Worm (Caenorhabditis elegans) whole organism, L4 larva: ENCODE data around the gene F40A3.7.

Source experiments
- D1046.2 ChIP-seq: fragments of 200-800 bp; sonication (Bioruptor generic); IDR thresholded peaks from 2 replicates; pipeline ENCODE4 v1.3.6; 2022; ENCODE audit warnings: missing genetic modification characterization, missing compliant biosample characterization
- F10B5.3 ChIP-seq: sonication (generic microtip); optimal IDR thresholded peaks from 2 replicates; lab custom pipeline; 2016; ENCODE audit warnings: mild to moderate bottlenecking, missing genetic modification characterization, missing compliant biosample characterization
- F26F4.8 ChIP-seq: fragments of 200-800 bp; sonication (Bioruptor generic); conservative IDR thresholded peaks from 2 replicates; pipeline ENCODE4 v1.3.6; 2022; ENCODE audit warnings: missing genetic modification characterization, missing compliant biosample characterization
- F49E8.2 ChIP-seq: sonication (generic microtip); optimal IDR thresholded peaks from 2 replicates; lab custom pipeline; 2016; ENCODE audit warnings: missing compliant biosample characterization, mild to moderate bottlenecking, missing genetic modification characterization, borderline replicate concordance
- R02D3.7 ChIP-seq: fragments of 150-350 bp; sonication (generic microtip); optimal IDR thresholded peaks from 3 replicates; lab custom pipeline; 2014; ENCODE audit warnings: missing biosample characterization, missing genetic modification characterization
- T20F7.1 ChIP-seq: fragments of 200-800 bp; sonication (Bioruptor generic); optimal IDR thresholded peaks from 2 replicates; lab custom pipeline; 2018; ENCODE audit warnings: mild to moderate bottlenecking, missing genetic modification characterization, missing compliant biosample characterization
- T26A8.4 ChIP-seq: fragments of 200-800 bp; sonication (Bioruptor generic); IDR thresholded peaks from 2 replicates; pipeline ENCODE4 v1.3.6; 2022; ENCODE audit warnings: missing genetic modification characterization, missing compliant biosample characterization
- Y105C5A.15 ChIP-seq: fragments of 200-800 bp; sonication (Bioruptor generic); IDR thresholded peaks from 2 replicates; pipeline ENCODE4 v1.3.6; 2022; ENCODE audit warnings: missing genetic modification characterization, missing compliant biosample characterization
- Y48G9A.11 ChIP-seq: fragments of 200-800 bp; sonication (Bioruptor generic); IDR thresholded peaks from 2 replicates; pipeline ENCODE4 v1.3.6; 2022; ENCODE audit warnings: missing genetic modification reagents, missing genetic modification characterization, missing compliant biosample characterization
- Y5F2A.4 ChIP-seq: fragments of 200-800 bp; sonication (Bioruptor generic); optimal IDR thresholded peaks from 2 replicates; lab custom pipeline; 2018; ENCODE audit warnings: mild to moderate bottlenecking, missing genetic modification characterization, missing compliant biosample characterization
- Y75B8A.6 ChIP-seq: fragments of 200-800 bp; sonication (Bioruptor generic); IDR thresholded peaks from 2 replicates; pipeline ENCODE4 v1.3.6; 2022; ENCODE audit warnings: missing genetic modification reagents, missing genetic modification characterization, missing compliant biosample characterization
- ZK337.2 ChIP-seq: fragments of 200-800 bp; sonication (Bioruptor generic); IDR thresholded peaks from 2 replicates; pipeline ENCODE4 v1.3.6; 2022; ENCODE audit warnings: missing genetic modification reagents, missing genetic modification characterization, missing compliant biosample characterization
- ZK546.5 ChIP-seq, 2 experiments: sonication (generic microtip); optimal IDR thresholded peaks; 2 replicates each; lab custom pipeline; 2017; ENCODE audit warnings: missing biosample characterization in 2 of 2, missing genetic modification characterization in 2 of 2
- aha-1 ChIP-seq: fragments of 150-350 bp; peaks from one replicate; lab custom pipeline; 2014; ENCODE audit warnings: missing biosample characterization, missing genetic modification characterization
- arid-1 ChIP-seq: fragments of 200-800 bp; sonication (Bioruptor generic); conservative IDR thresholded peaks from 2 replicates; pipeline ENCODE4 v1.3.6; 2022; ENCODE audit warnings: missing genetic modification reagents, missing genetic modification characterization, missing compliant biosample characterization
- ces-1 ChIP-seq: fragments of 150-350 bp; sonication (generic microtip); optimal IDR thresholded peaks from 4 replicates; lab custom pipeline; 2014; ENCODE audit warnings: missing biosample characterization, missing genetic modification reagents, missing genetic modification characterization
- ctbp-1 ChIP-seq: fragments of 200-800 bp; sonication (Bioruptor generic); IDR thresholded peaks from 2 replicates; pipeline ENCODE4 v1.3.6; 2022; ENCODE audit warnings: missing genetic modification reagents, missing genetic modification characterization, missing compliant biosample characterization
- dmd-8 ChIP-seq: fragments of 200-800 bp; sonication (Bioruptor generic); IDR thresholded peaks from 2 replicates; pipeline ENCODE4 v1.3.6; 2022; ENCODE audit warnings: missing genetic modification characterization, missing compliant biosample characterization
- dmd-9 ChIP-seq: fragments of 200-800 bp; sonication (Bioruptor generic); IDR thresholded peaks from 2 replicates; pipeline ENCODE4 v1.3.6; 2022; ENCODE audit warnings: missing genetic modification reagents, missing genetic modification characterization, missing compliant biosample characterization
- dpl-1 ChIP-seq: fragments of 150-350 bp; optimal IDR thresholded peaks from 2 replicates; lab custom pipeline; 2014; ENCODE audit warnings: missing biosample characterization, missing genetic modification reagents, missing genetic modification characterization
- duxl-1 ChIP-seq: sonication (generic microtip); optimal IDR thresholded peaks from 2 replicates; lab custom pipeline; 2016; ENCODE audit warnings: mild to moderate bottlenecking, missing genetic modification characterization, moderate library complexity, missing compliant biosample characterization; ENCODE audit not compliant: poor library complexity
- dve-1 ChIP-seq: sonication (generic microtip); optimal IDR thresholded peaks from 2 replicates; lab custom pipeline; 2017; ENCODE audit warnings: antibody characterized with exemption, mild to moderate bottlenecking, missing genetic modification characterization, missing compliant biosample characterization; ENCODE audit not compliant: insufficient read depth
- fkh-10 ChIP-seq: fragments of 150-350 bp; optimal IDR thresholded peaks from 2 replicates; lab custom pipeline; 2014; ENCODE audit warnings: missing biosample characterization, missing genetic modification reagents, missing genetic modification characterization
- fos-1 ChIP-seq: fragments of 150-350 bp; optimal IDR thresholded peaks from 2 replicates; lab custom pipeline; 2014; ENCODE audit warnings: missing biosample characterization, missing genetic modification characterization
- hif-1 ChIP-seq, 2 experiments: sonication (generic microtip); optimal IDR thresholded peaks; 2 replicates each; lab custom pipeline; 2016 to 2017; ENCODE audit warnings: missing compliant biosample characterization in 2 of 2, missing genetic modification characterization in 2 of 2, missing genetic modification reagents in 2 of 2, missing genotype in 2 of 2, mild to moderate bottlenecking in 1 of 2
- hlh-11 ChIP-seq: fragments of 200-800 bp; sonication (Bioruptor generic); optimal IDR thresholded peaks from 2 replicates; lab custom pipeline; 2018; ENCODE audit warnings: mild to moderate bottlenecking, missing genetic modification characterization, missing compliant biosample characterization
- hlh-30 ChIP-seq: sonication (generic microtip); optimal IDR thresholded peaks from 2 replicates; lab custom pipeline; 2017; ENCODE audit warnings: antibody characterized with exemption, mild to moderate bottlenecking, missing genetic modification characterization, missing compliant biosample characterization; ENCODE audit not compliant: insufficient read depth
- hmg-1.1 ChIP-seq: fragments of 200-800 bp; sonication (Bioruptor generic); IDR thresholded peaks from 2 replicates; pipeline ENCODE4 v1.3.6; 2022; ENCODE audit warnings: missing genetic modification reagents, missing genetic modification characterization, missing compliant biosample characterization
- lim-7 ChIP-seq: fragments of 200-800 bp; sonication (Bioruptor generic); IDR thresholded peaks from 2 replicates; pipeline ENCODE4 v1.3.6; 2022; ENCODE audit warnings: missing genetic modification characterization, missing compliant biosample characterization
- lin-1 ChIP-seq: fragments of 200-800 bp; sonication (Bioruptor generic); IDR thresholded peaks from 2 replicates; pipeline ENCODE4 v1.3.6; 2022; ENCODE audit warnings: missing genetic modification reagents, missing genetic modification characterization, missing compliant biosample characterization
- lin-13 ChIP-seq: fragments of 150-350 bp; optimal IDR thresholded peaks from 2 replicates; lab custom pipeline; 2014; ENCODE audit warnings: missing biosample characterization, missing genetic modification reagents, missing genetic modification characterization
- lin-38 ChIP-seq: fragments of 200-800 bp; sonication (Bioruptor generic); IDR thresholded peaks from 2 replicates; pipeline ENCODE4 v1.3.6; 2022; ENCODE audit warnings: missing genetic modification reagents, missing genetic modification characterization, missing compliant biosample characterization
- lsy-2 ChIP-seq, 2 experiments: fragments of 150-350 bp in 1 of 2; sonication (generic microtip) in 1 of 2; optimal IDR thresholded peaks; 2 replicates each; lab custom pipeline; 2014 to 2017; ENCODE audit warnings: missing biosample characterization in 2 of 2, missing genetic modification characterization in 2 of 2
- mep-1 ChIP-seq: fragments of 150-350 bp; sonication (generic microtip); optimal IDR thresholded peaks from 3 replicates; lab custom pipeline; 2014; ENCODE audit warnings: missing biosample characterization, missing genetic modification characterization
- mxl-3 ChIP-seq: fragments of 200-800 bp; sonication (Bioruptor generic); optimal IDR thresholded peaks from 2 replicates; lab custom pipeline; 2018; ENCODE audit warnings: mild to moderate bottlenecking, missing genetic modification characterization, missing compliant biosample characterization
- nhr-25 ChIP-seq: sonication (generic microtip); optimal IDR thresholded peaks from 2 replicates; lab custom pipeline; 2017; ENCODE audit warnings: missing genetic modification characterization, mild to moderate bottlenecking, missing compliant biosample characterization, antibody characterized with exemption, moderate library complexity, borderline replicate concordance; ENCODE audit not compliant: insufficient read depth
- nhr-41 ChIP-seq: fragments of 200-800 bp; sonication (Bioruptor generic); IDR thresholded peaks from 2 replicates; pipeline ENCODE4 v1.3.6; 2022; ENCODE audit warnings: missing genetic modification reagents, missing genetic modification characterization, missing compliant biosample characterization
- nhr-48 ChIP-seq: sonication (generic microtip); optimal IDR thresholded peaks from 2 replicates; lab custom pipeline; 2016; ENCODE audit warnings: mild to moderate bottlenecking, missing genetic modification characterization, missing compliant biosample characterization
- nhr-6 ChIP-seq: fragments of 150-350 bp; optimal IDR thresholded peaks from 2 replicates; lab custom pipeline; 2014; ENCODE audit warnings: missing biosample characterization, missing genetic modification characterization
- php-3 ChIP-seq: fragments of 200-800 bp; sonication (Bioruptor generic); IDR thresholded peaks from 2 replicates; pipeline ENCODE4 v1.3.6; 2022; ENCODE audit warnings: missing genetic modification reagents, missing genetic modification characterization, missing compliant biosample characterization
- saeg-2 ChIP-seq: fragments of 200-800 bp; sonication (Bioruptor generic); IDR thresholded peaks from 2 replicates; pipeline ENCODE4 v1.3.6; 2022; ENCODE audit warnings: missing genetic modification reagents, missing genetic modification characterization, missing compliant biosample characterization
- skn-1 ChIP-seq: fragments of 150-350 bp; optimal IDR thresholded peaks from 2 replicates; lab custom pipeline; 2014; ENCODE audit warnings: missing biosample characterization, missing genetic modification characterization
- snpc-1.2 ChIP-seq: fragments of 200-800 bp; sonication (Bioruptor generic); IDR thresholded peaks from 2 replicates; pipeline ENCODE4 v1.3.6; 2022; ENCODE audit warnings: missing genetic modification reagents, missing genetic modification characterization, missing compliant biosample characterization
- snpc-4 ChIP-seq: fragments of 150-350 bp; optimal IDR thresholded peaks from 2 replicates; lab custom pipeline; 2014; ENCODE audit warnings: missing biosample characterization, missing genetic modification characterization
- spr-3 ChIP-seq: fragments of 200-800 bp; sonication (Bioruptor generic); optimal IDR thresholded peaks from 2 replicates; lab custom pipeline; 2018; ENCODE audit warnings: mild to moderate bottlenecking, missing genetic modification characterization, missing compliant biosample characterization
- zfp-3 ChIP-seq: fragments of 200-800 bp; sonication (Bioruptor generic); conservative IDR thresholded peaks from 2 replicates; pipeline ENCODE4 v1.3.6; 2022; ENCODE audit warnings: missing genetic modification reagents, missing genetic modification characterization, missing compliant biosample characterization
- zip-2 ChIP-seq: fragments of 150-350 bp; optimal IDR thresholded peaks from 2 replicates; lab custom pipeline; 2014; ENCODE audit warnings: missing biosample characterization, missing genetic modification characterization
- ztf-11 ChIP-seq: fragments of 150-350 bp; optimal IDR thresholded peaks from 2 replicates; lab custom pipeline; 2014; ENCODE audit warnings: missing biosample characterization, missing genetic modification characterization

Gene F40A3.7

DNA sequence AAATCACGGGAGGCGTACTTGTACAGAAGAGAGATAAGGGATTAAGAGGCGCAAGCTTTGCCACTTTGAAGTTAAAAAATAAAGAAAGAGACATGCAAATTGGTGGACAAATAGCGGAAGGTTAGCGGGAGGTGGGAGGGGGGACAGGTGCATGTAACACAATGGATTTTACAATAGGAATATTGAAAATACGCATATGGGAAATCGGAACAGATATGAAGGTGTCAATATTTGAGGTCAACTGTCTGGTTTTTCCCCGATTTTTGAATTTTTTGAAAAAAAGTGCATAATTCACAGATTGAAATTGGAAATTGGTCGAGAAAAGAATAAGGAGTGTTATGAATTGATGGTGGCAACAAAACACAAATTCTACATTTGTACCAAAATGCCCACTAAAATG lies 37.9 kb downstream of the F40A3.7 start, which contains the start of gene C37C3.17:
Gene C37C3.17, minus strand, starts transcription at position 101 of the 400 bp plus-strand sequence.
- TF ChIP-seq mep-1 (tag; lab: Kevin White, UChicago) (no peak), dpl-1 (GFP tag; lab: Kevin White, UChicago) (no peak), ZK546.5 (tag; optimal IDR thresholded peaks at IDR 0.05; lab: Kevin White, UChicago) (no peak), nhr-41 (GFP tag; lab: Robert Waterston, UW) (no peak), Y75B8A.6 (GFP tag; lab: Robert Waterston, UW) (no peak), Y48G9A.11 (GFP tag; lab: Robert Waterston, UW) (no peak), arid-1 (no peak), hif-1 (tag; optimal IDR thresholded peaks at IDR 0.05; lab: Kevin White, UChicago) (no peak), T20F7.1 (GFP tag; lab: Kevin White, UChicago) (no peak), ztf-11 (no peak)

DNA sequence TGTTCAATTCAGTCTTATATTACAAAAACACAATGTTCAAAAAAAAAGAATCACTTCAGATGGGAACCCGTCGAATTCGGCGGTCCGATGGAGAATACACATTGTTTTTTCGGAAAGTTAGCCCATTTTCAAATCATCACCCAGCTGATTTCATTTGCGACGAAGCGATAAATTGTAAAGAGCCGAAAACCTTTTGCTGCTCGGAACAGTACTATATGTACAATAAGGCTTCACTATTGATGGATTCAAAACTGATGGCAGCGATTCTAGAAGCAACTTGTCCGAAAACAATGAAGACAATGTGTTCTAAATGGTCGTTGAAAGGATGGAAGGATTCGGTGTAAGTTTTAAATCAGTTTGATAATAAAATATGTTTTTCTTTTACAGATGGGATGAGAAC lies 41.7 kb downstream of the F40A3.7 start, which contains the start of gene C37C3.1:
Gene C37C3.1, plus strand, starts transcription at position 33 of the 400 bp plus-strand sequence.
- TF ChIP-seq zfp-3 (GFP tag; lab: Robert Waterston, UW) (0 out of 2 replicates have a peak, but pooled peaks have one; percentile 47), ctbp-1 (0 out of 2 replicates have a peak, but pooled peaks have one; percentile 49), php-3 (GFP tag; lab: Robert Waterston, UW) (no peak), lin-13 (GFP tag; lab: Kevin White, UChicago) (peak; percentile 57), snpc-4 (no peak), aha-1 (tag; lab: Kevin White, UChicago) (peak; percentile 94), hmg-1.1 (no peak), dpl-1 (GFP tag; lab: Kevin White, UChicago) (no peak), lim-7 (GFP tag; lab: Robert Waterston, UW) (no peak), saeg-2 (GFP tag; lab: Robert Waterston, UW) (no peak), D1046.2 (GFP tag; lab: Robert Waterston, UW) (no peak), mep-1 (tag; lab: Kevin White, UChicago) (peak; percentile 35), lin-1 (GFP tag; lab: Robert Waterston, UW) (no peak; the same call in 1 of the 2 replicates), nhr-48 (tag; lab: Kevin White, UChicago) (peak; percentile 15), mxl-3 (no peak), Y5F2A.4 (GFP tag; lab: Kevin White, UChicago) (peak; percentile 24), dmd-8 (GFP tag; lab: Robert Waterston, UW) (0 out of 2 replicates have a peak, but pooled peaks have one; percentile 24), hif-1 (tag; optimal IDR thresholded peaks at IDR 0.05; lab: Kevin White, UChicago) (no peak), F26F4.8 (GFP tag; lab: Robert Waterston, UW) (no peak), R02D3.7 (tag; lab: Kevin White, UChicago) (no peak), duxl-1 (tag; lab: Kevin White, UChicago) (no peak), spr-3 (GFP tag; lab: Kevin White, UChicago) (peak; percentile 13), hlh-11 (tag; lab: Kevin White, UChicago) (no peak), hlh-30 (tag; lab: Kevin White, UChicago) (no peak), dmd-9 (no peak), snpc-1.2 (GFP tag; lab: Robert Waterston, UW) (peak; percentile 23; the same call in 1 of the 2 replicates), nhr-25 (tag; lab: Kevin White, UChicago) (no peak), Y105C5A.15 (GFP tag; lab: Robert Waterston, UW) (no peak), ztf-11 (no peak), skn-1 (tag; lab: Kevin White, UChicago) (no peak), ces-1 (GFP tag; lab: Kevin White, UChicago) (no peak), fkh-10 (GFP tag; lab: Kevin White, UChicago) (no peak), dve-1 (tag; lab: Kevin White, UChicago) (peak; percentile 14), zip-2 (tag; lab: Kevin White, UChicago) (no peak), F49E8.2 (tag; lab: Kevin White, UChicago) (peak; percentile 17), lsy-2 (tag; optimal IDR thresholded peaks at IDR 0.05; lab: Kevin White, UChicago) (peak in 1 of 2 experiments; percentile 59), fos-1 (no peak), lin-38 (peak; percentile 57), ZK337.2 (GFP tag; lab: Robert Waterston, UW) (no peak), arid-1 (peak; percentile 57; the same call in 1 of the 2 replicates), T26A8.4 (peak; percentile 81), nhr-6 (tag; lab: Kevin White, UChicago) (no peak), F10B5.3 (tag; lab: Kevin White, UChicago) (peak; percentile 59)
